Worm (Caenorhabditis elegans) whole organism, late embryonic: Measurements from ENCODE around the gene Y9C2UA.1.

Source experiments
- C08G9.2 ChIP-seq: sonication (generic microtip); optimal IDR thresholded peaks from 2 replicates; lab custom pipeline; 2016; ENCODE audit warnings: mild to moderate bottlenecking, missing genetic modification characterization, moderate library complexity, missing compliant biosample characterization
- F13H6.1 ChIP-seq: sonication (generic microtip); optimal IDR thresholded peaks from 2 replicates; lab custom pipeline; 2016; ENCODE audit warnings: missing genetic modification characterization, missing compliant biosample characterization
- K02D7.2 ChIP-seq: sonication (generic microtip); optimal IDR thresholded peaks from 2 replicates; lab custom pipeline; 2017; ENCODE audit warnings: mild to moderate bottlenecking, missing genetic modification characterization, missing compliant biosample characterization
- Y22D7AL.16 ChIP-seq: sonication (generic microtip); optimal IDR thresholded peaks from 2 replicates; lab custom pipeline; 2016; ENCODE audit warnings: missing genetic modification characterization, missing compliant biosample characterization
- ahr-1 ChIP-seq: sonication (generic microtip); optimal IDR thresholded peaks from 2 replicates; lab custom pipeline; 2016; ENCODE audit warnings: missing genetic modification characterization, missing compliant biosample characterization
- ama-1 ChIP-seq: fragments of 150-350 bp; optimal IDR thresholded peaks from 2 replicates; lab custom pipeline; 2014
- ceh-22 ChIP-seq: sonication (generic microtip); optimal IDR thresholded peaks from 2 replicates; lab custom pipeline; 2017; ENCODE audit warnings: missing biosample characterization, missing genetic modification characterization
- ceh-30 ChIP-seq: fragments of 150-350 bp; optimal IDR thresholded peaks from 2 replicates; lab custom pipeline; 2014; ENCODE audit warnings: missing biosample characterization, missing genetic modification characterization
- ceh-31 ChIP-seq: sonication (generic microtip); optimal IDR thresholded peaks from 2 replicates; lab custom pipeline; 2016; ENCODE audit warnings: missing genetic modification characterization, missing compliant biosample characterization
- ceh-34 ChIP-seq: sonication (generic microtip); optimal IDR thresholded peaks from 2 replicates; lab custom pipeline; 2016; ENCODE audit warnings: mild to moderate bottlenecking, missing genetic modification characterization, missing compliant biosample characterization
- ceh-6 ChIP-seq: fragments of 200-800 bp; sonication (Bioruptor generic); optimal IDR thresholded peaks from 2 replicates; lab custom pipeline; 2018; ENCODE audit warnings: mild to moderate bottlenecking, missing genetic modification characterization, missing compliant biosample characterization
- dmd-4 ChIP-seq: sonication (generic microtip); optimal IDR thresholded peaks from 2 replicates; lab custom pipeline; 2016; ENCODE audit warnings: borderline replicate concordance, missing genetic modification characterization, missing compliant biosample characterization
- elt-2 ChIP-seq: sonication (generic microtip); optimal IDR thresholded peaks from 2 replicates; lab custom pipeline; 2016; ENCODE audit warnings: missing genetic modification reagents, missing genetic modification characterization, missing compliant biosample characterization
- elt-4 ChIP-seq: sonication (generic microtip); optimal IDR thresholded peaks from 2 replicates; lab custom pipeline; 2016; ENCODE audit warnings: missing genetic modification characterization, missing compliant biosample characterization
- ets-4 ChIP-seq: sonication (generic microtip); optimal IDR thresholded peaks from 2 replicates; lab custom pipeline; 2016; ENCODE audit warnings: missing genetic modification characterization, missing compliant biosample characterization
- eyg-1 ChIP-seq: sonication (generic microtip); optimal IDR thresholded peaks from 2 replicates; lab custom pipeline; 2016; ENCODE audit warnings: missing genotype, missing genetic modification characterization, missing compliant biosample characterization
- fkh-10 ChIP-seq: fragments of 150-350 bp; optimal IDR thresholded peaks from 2 replicates; lab custom pipeline; 2014; ENCODE audit warnings: missing biosample characterization, missing genetic modification reagents, missing genetic modification characterization
- fkh-6 ChIP-seq: sonication (generic microtip); optimal IDR thresholded peaks from 2 replicates; lab custom pipeline; 2016; ENCODE audit warnings: missing genetic modification characterization, missing compliant biosample characterization
- gmeb-2 ChIP-seq: sonication (generic microtip); optimal IDR thresholded peaks from 2 replicates; lab custom pipeline; 2016; ENCODE audit warnings: missing genetic modification characterization, inconsistent platforms, missing compliant biosample characterization
- hlh-13 ChIP-seq: fragments of 200-800 bp; sonication (Bioruptor generic); optimal IDR thresholded peaks from 2 replicates; lab custom pipeline; 2018; ENCODE audit warnings: mild to moderate bottlenecking, missing genetic modification characterization, missing compliant biosample characterization
- hlh-15 ChIP-seq: sonication (generic microtip); optimal IDR thresholded peaks from 2 replicates; lab custom pipeline; 2016; ENCODE audit warnings: missing genetic modification characterization, missing compliant biosample characterization
- hlh-30 ChIP-seq: sonication (generic microtip); optimal IDR thresholded peaks from 2 replicates; lab custom pipeline; 2017; ENCODE audit warnings: antibody characterized with exemption, missing genetic modification characterization, missing compliant biosample characterization; ENCODE audit not compliant: insufficient read depth
- hlh-6 ChIP-seq: sonication (generic microtip); optimal IDR thresholded peaks from 2 replicates; lab custom pipeline; 2016; ENCODE audit warnings: missing genotype, missing genetic modification characterization, missing compliant biosample characterization
- lin-11 ChIP-seq: fragments of 200-800 bp; sonication (Bioruptor generic); optimal IDR thresholded peaks from 2 replicates; lab custom pipeline; 2018; ENCODE audit warnings: mild to moderate bottlenecking, missing genetic modification characterization, missing compliant biosample characterization
- madf-2 ChIP-seq: sonication (generic microtip); optimal IDR thresholded peaks from 2 replicates; lab custom pipeline; 2017; ENCODE audit warnings: missing genetic modification characterization, missing compliant biosample characterization
- nhr-11 ChIP-seq: fragments of 150-350 bp; optimal IDR thresholded peaks from 2 replicates; lab custom pipeline; 2014; ENCODE audit warnings: missing biosample characterization, missing genetic modification characterization
- odd-2 ChIP-seq: sonication (generic microtip); optimal IDR thresholded peaks from 2 replicates; lab custom pipeline; 2017; ENCODE audit warnings: antibody characterized with exemption, mild to moderate bottlenecking, missing genetic modification characterization, missing compliant biosample characterization
- pha-2 ChIP-seq: sonication (generic microtip); optimal IDR thresholded peaks from 2 replicates; lab custom pipeline; 2017; ENCODE audit warnings: mild to moderate bottlenecking, missing genetic modification characterization, missing compliant biosample characterization
- pha-4 ChIP-seq: fragments of 150-350 bp; optimal IDR thresholded peaks from 2 replicates; lab custom pipeline; 2018; ENCODE audit warnings: missing biosample characterization, missing genetic modification reagents, missing genetic modification characterization
- pros-1 ChIP-seq: fragments of 150-350 bp; optimal IDR thresholded peaks from 2 replicates; lab custom pipeline; 2014; ENCODE audit warnings: missing biosample characterization, missing genetic modification reagents, missing genetic modification characterization
- ref-2 ChIP-seq: sonication (generic microtip); optimal IDR thresholded peaks from 2 replicates; lab custom pipeline; 2016; ENCODE audit warnings: missing genetic modification characterization, missing compliant biosample characterization
- rnt-1 ChIP-seq: sonication (generic microtip); optimal IDR thresholded peaks from 2 replicates; lab custom pipeline; 2016; ENCODE audit warnings: missing genetic modification characterization, missing compliant biosample characterization
- sdc-2 ChIP-seq: sonication (generic microtip); optimal IDR thresholded peaks from 2 replicates; lab custom pipeline; 2016; ENCODE audit warnings: missing genotype, missing genetic modification characterization, missing compliant biosample characterization
- sox-2 ChIP-seq: fragments of 200-800 bp; sonication (Bioruptor generic); IDR thresholded peaks from 2 replicates; pipeline ENCODE4 v1.3.6; 2022; ENCODE audit warnings: missing genetic modification reagents, missing genetic modification characterization, missing compliant biosample characterization
- syd-9 ChIP-seq: sonication (generic microtip); optimal IDR thresholded peaks from 2 replicates; lab custom pipeline; 2016; ENCODE audit warnings: mild to moderate bottlenecking, missing genetic modification characterization, moderate library complexity, missing compliant biosample characterization
- tbx-2 ChIP-seq: sonication (generic microtip); optimal IDR thresholded peaks from 2 replicates; lab custom pipeline; 2016; ENCODE audit warnings: missing genetic modification characterization, missing compliant biosample characterization
- ttx-3 ChIP-seq: sonication (generic microtip); optimal IDR thresholded peaks from 2 replicates; lab custom pipeline; 2016; ENCODE audit warnings: missing genetic modification reagents, missing genetic modification characterization, missing compliant biosample characterization
- unc-3 ChIP-seq, 2 experiments: fragments of 200-800 bp in 1 of 2; sonication (Bioruptor generic) in 1 of 2; sonication (generic microtip) in 1 of 2; conservative IDR thresholded peaks in 1 of 2; optimal IDR thresholded peaks in 1 of 2; 2 replicates each; pipeline versions ENCODE4 v1.3.6 to Lab custom; 2016 to 2022; ENCODE audit warnings: missing compliant biosample characterization in 2 of 2, missing genetic modification characterization in 2 of 2, missing genetic modification reagents in 1 of 2
- unc-42 ChIP-seq: sonication (generic microtip); optimal IDR thresholded peaks from 2 replicates; lab custom pipeline; 2016; ENCODE audit warnings: missing genotype, missing genetic modification characterization, missing compliant biosample characterization
- unc-55 ChIP-seq: sonication (generic microtip); optimal IDR thresholded peaks from 2 replicates; lab custom pipeline; 2017; ENCODE audit warnings: missing biosample characterization, missing genetic modification reagents, missing genetic modification characterization
- zip-5 ChIP-seq: sonication (generic microtip); optimal IDR thresholded peaks from 2 replicates; lab custom pipeline; 2016; ENCODE audit warnings: missing genetic modification characterization, missing compliant biosample characterization

The Y9C2UA.1 gene

ce11 chrII:9173471-9173870 lies 34.0 kb downstream of the Y9C2UA.1 start:
- TF ChIP-seq tbx-2 (tag; lab: Kevin White, UChicago), result no peak
- no peak for TF ChIP-seq unc-42 (tag; lab: Kevin White, UChicago)
- TF ChIP-seq ceh-30 (tag; lab: Kevin White, UChicago), result no peak
- no peak for TF ChIP-seq dmd-4 (tag; lab: Kevin White, UChicago)
- TF ChIP-seq madf-2 (tag; lab: Kevin White, UChicago), result no peak
- TF ChIP-seq zip-5 (tag; lab: Kevin White, UChicago), result no peak

- TF ChIP-seq rnt-1, result no peak
- no peak for TF ChIP-seq hlh-15
- no peak for TF ChIP-seq hlh-6 (tag; lab: Kevin White, UChicago)
- no peak for TF ChIP-seq Y22D7AL.16 (tag; lab: Kevin White, UChicago)
- no peak for TF ChIP-seq dmd-4 (tag; lab: Kevin White, UChicago)
- TF ChIP-seq F13H6.1 (tag; lab: Kevin White, UChicago), result no peak
- no peak for TF ChIP-seq ets-4 (tag; lab: Kevin White, UChicago)
- no peak for TF ChIP-seq odd-2 (tag; lab: Kevin White, UChicago)
- TF ChIP-seq ceh-22 (tag; lab: Kevin White, UChicago), result no peak
- TF ChIP-seq pha-2 (tag; lab: Kevin White, UChicago), result no peak
- no peak for TF ChIP-seq ahr-1 (tag; lab: Kevin White, UChicago)
- no peak for TF ChIP-seq unc-3 (GFP tag; conservative IDR thresholded peaks at IDR 0.05; lab: Robert Waterston, UW)
- TF ChIP-seq unc-3 (tag; optimal IDR thresholded peaks at IDR 0.05; lab: Kevin White, UChicago), result no peak
- TF ChIP-seq sdc-2 (tag; lab: Kevin White, UChicago), result no peak
- TF ChIP-seq ama-1 (lab: Kevin White, UChicago), result no peak
Measured at ce11 chrII:9176523-9176922, 37.1 kb downstream of the Y9C2UA.1 start.

- TF ChIP-seq unc-42 (tag; lab: Kevin White, UChicago) (peak; percentile 38), hlh-13 (GFP tag; lab: Kevin White, UChicago) (no peak)
Measured at ce11 chrII:9177080-9177479, 37.6 kb downstream of the Y9C2UA.1 start, which contains the start of the genes sec-5 and pir-1. TSS of gene sec-5 (minus strand) at chrII:9177152. TSS of gene pir-1 (plus strand) at chrII:9177300.

- no peak for TF ChIP-seq eyg-1 (tag; lab: Kevin White, UChicago)
- no peak for TF ChIP-seq sdc-2 (tag; lab: Kevin White, UChicago)
- TF ChIP-seq sox-2 (GFP tag; lab: Robert Waterston, UW), result no peak
- TF ChIP-seq hlh-13 (GFP tag; lab: Kevin White, UChicago), result no peak
- TF ChIP-seq syd-9, result no peak
- TF ChIP-seq ceh-6 (GFP tag; lab: Kevin White, UChicago), result no peak
- TF ChIP-seq lin-11, result no peak
- TF ChIP-seq ceh-34 (tag; lab: Kevin White, UChicago), result no peak
- TF ChIP-seq ceh-30 (tag; lab: Kevin White, UChicago), result no peak
- no peak for TF ChIP-seq ref-2 (tag; lab: Kevin White, UChicago)
- TF ChIP-seq hlh-6 (tag; lab: Kevin White, UChicago), result no peak
- TF ChIP-seq nhr-11, result no peak
- TF ChIP-seq K02D7.2 (tag; lab: Kevin White, UChicago), result no peak
- TF ChIP-seq hlh-15, result no peak
- TF ChIP-seq ttx-3 (tag; lab: Kevin White, UChicago), result no peak
- TF ChIP-seq, all 69 proteins: peak for 0
Measured at ce11 chrII:9178811-9179210, 39.4 kb downstream of the Y9C2UA.1 start.

ce11 chrII:9181155-9181554 lies 41.7 kb downstream of the Y9C2UA.1 start:
- TF ChIP-seq elt-2, result peak; percentile 62
- TF ChIP-seq syd-9, result no peak
- TF ChIP-seq, all 69 proteins: peak for 1

ce11 chrII:9185915-9186314 lies 46.5 kb downstream of the Y9C2UA.1 start:
- TF ChIP-seq pros-1 (tag; lab: Kevin White, UChicago) (no peak), ceh-6 (GFP tag; lab: Kevin White, UChicago) (no peak), gmeb-2 (tag; lab: Kevin White, UChicago) (no peak), syd-9 (no peak), ets-4 (tag; lab: Kevin White, UChicago) (no peak), fkh-10 (no peak), nhr-11 (no peak), fkh-6 (tag; lab: Kevin White, UChicago) (no peak), C08G9.2 (tag; lab: Kevin White, UChicago) (no peak), sdc-2 (tag; lab: Kevin White, UChicago) (no peak), unc-55 (GFP tag; lab: Kevin White, UChicago) (no peak), ceh-31 (tag; lab: Kevin White, UChicago) (no peak), unc-3 (GFP tag; conservative IDR thresholded peaks at IDR 0.05; lab: Robert Waterston, UW) (no peak), unc-3 (tag; optimal IDR thresholded peaks at IDR 0.05; lab: Kevin White, UChicago) (no peak), F13H6.1 (tag; lab: Kevin White, UChicago) (no peak), hlh-30 (tag; lab: Kevin White, UChicago) (no peak), pha-4 (no peak), odd-2 (tag; lab: Kevin White, UChicago) (no peak), elt-4 (tag; lab: Kevin White, UChicago) (no peak), ceh-30 (tag; lab: Kevin White, UChicago) (no peak)
